Worm (Caenorhabditis elegans) whole organism, L3 larva: Measurements from ENCODE around the gene plc-1.

ENCODE experiments used
- R02D3.7 ChIP-seq: fragments of 150-350 bp; optimal IDR thresholded peaks from 2 replicates; lab custom pipeline; 2014; ENCODE audit warnings: missing biosample characterization, missing genetic modification characterization
- ZK546.5 ChIP-seq: sonication (generic microtip); optimal IDR thresholded peaks from 2 replicates; lab custom pipeline; 2017; ENCODE audit warnings: missing biosample characterization, missing genetic modification characterization
- ceh-28 ChIP-seq: fragments of 150-350 bp; optimal IDR thresholded peaks from 2 replicates; lab custom pipeline; 2014; ENCODE audit warnings: missing biosample characterization, missing genetic modification reagents, missing genetic modification characterization
- daf-12 ChIP-seq: fragments of 150-350 bp; optimal IDR thresholded peaks from 2 replicates; lab custom pipeline; 2014; ENCODE audit warnings: missing biosample characterization, missing genetic modification reagents, missing genetic modification characterization
- egl-27 ChIP-seq: sonication (generic microtip); optimal IDR thresholded peaks from 4 replicates; lab custom pipeline; 2017; ENCODE audit warnings: missing biosample characterization, missing genetic modification reagents, missing genetic modification characterization
- egl-5 ChIP-seq: fragments of 150-350 bp; optimal IDR thresholded peaks from 2 replicates; lab custom pipeline; 2017; ENCODE audit warnings: missing biosample characterization, missing genetic modification reagents, missing genetic modification characterization, inconsistent platforms
- elt-2 ChIP-seq: sonication (generic microtip); optimal IDR thresholded peaks from 2 replicates; lab custom pipeline; 2016; ENCODE audit warnings: missing genetic modification reagents, mild to moderate bottlenecking, missing genetic modification characterization, missing compliant biosample characterization
- elt-3 ChIP-seq, 3 experiments: fragments of 150-350 bp in 1 of 3; sonication (generic microtip) in 2 of 3; optimal IDR thresholded peaks; 2 replicates in 2 of 3; 4 replicates in 1 of 3; lab custom pipeline; 2014 to 2017; ENCODE audit warnings: missing biosample characterization in 3 of 3, missing genetic modification characterization in 3 of 3
- eor-1 ChIP-seq, 2 experiments: fragments of 150-350 bp; optimal IDR thresholded peaks; 2 replicates each; lab custom pipeline; 2014 to 2018; ENCODE audit warnings: missing biosample characterization in 2 of 2, missing genetic modification characterization in 2 of 2
- fkh-10 ChIP-seq: sonication (generic microtip); optimal IDR thresholded peaks from 2 replicates; lab custom pipeline; 2017; ENCODE audit warnings: missing biosample characterization, missing genetic modification reagents, missing genetic modification characterization
- fos-1 ChIP-seq: fragments of 150-350 bp; optimal IDR thresholded peaks from 2 replicates; lab custom pipeline; 2014; ENCODE audit warnings: missing biosample characterization, missing genetic modification characterization
- hmg-11 ChIP-seq: sonication (generic microtip); optimal IDR thresholded peaks from 2 replicates; lab custom pipeline; 2016; ENCODE audit warnings: missing genetic modification characterization, missing compliant biosample characterization
- jun-1 ChIP-seq: fragments of 150-350 bp; optimal IDR thresholded peaks from 2 replicates; lab custom pipeline; 2014; ENCODE audit warnings: missing biosample characterization, missing genetic modification reagents, missing genetic modification characterization
- lin-15B ChIP-seq: fragments of 150-350 bp; optimal IDR thresholded peaks from 2 replicates; lab custom pipeline; 2014; ENCODE audit warnings: missing biosample characterization, missing genetic modification characterization
- lin-39 ChIP-seq: fragments of 150-350 bp; optimal IDR thresholded peaks from 2 replicates; lab custom pipeline; 2018; ENCODE audit warnings: missing biosample characterization, missing genetic modification reagents, missing genetic modification characterization
- lsy-12 ChIP-seq: sonication (generic microtip); optimal IDR thresholded peaks from 2 replicates; lab custom pipeline; 2016; ENCODE audit warnings: mild to moderate bottlenecking, missing genetic modification characterization, missing compliant biosample characterization
- mdl-1 ChIP-seq: fragments of 150-350 bp; optimal IDR thresholded peaks from 2 replicates; lab custom pipeline; 2014; ENCODE audit warnings: missing biosample characterization, missing genetic modification characterization
- mml-1 ChIP-seq: fragments of 150-350 bp; sonication (generic microtip); optimal IDR thresholded peaks from 3 replicates; lab custom pipeline; 2014; ENCODE audit warnings: missing biosample characterization, missing genetic modification characterization
- nfya-1 ChIP-seq: sonication (generic microtip); optimal IDR thresholded peaks from 2 replicates; lab custom pipeline; 2017; ENCODE audit warnings: missing genetic modification characterization, mild to moderate bottlenecking, missing compliant biosample characterization, antibody characterized with exemption, moderate library complexity; ENCODE audit not compliant: insufficient read depth
- nhr-11 ChIP-seq: fragments of 150-350 bp; optimal IDR thresholded peaks from 2 replicates; lab custom pipeline; 2014; ENCODE audit warnings: missing biosample characterization, missing genetic modification characterization
- nhr-23 ChIP-seq: fragments of 150-350 bp; optimal IDR thresholded peaks from 2 replicates; lab custom pipeline; 2014; ENCODE audit warnings: missing biosample characterization, missing genetic modification reagents, missing genetic modification characterization
- nhr-237 ChIP-seq: fragments of 150-350 bp; optimal IDR thresholded peaks from 2 replicates; lab custom pipeline; 2014; ENCODE audit warnings: missing biosample characterization, missing genetic modification characterization
- nhr-25 ChIP-seq: sonication (generic microtip); optimal IDR thresholded peaks from 2 replicates; lab custom pipeline; 2017; ENCODE audit warnings: missing biosample characterization, missing genetic modification characterization
- nhr-28 ChIP-seq: fragments of 150-350 bp; optimal IDR thresholded peaks from 2 replicates; lab custom pipeline; 2014; ENCODE audit warnings: missing biosample characterization, missing genetic modification characterization
- nhr-43 ChIP-seq: sonication (generic microtip); optimal IDR thresholded peaks from 2 replicates; lab custom pipeline; 2016; ENCODE audit warnings: mild to moderate bottlenecking, missing genetic modification characterization, missing compliant biosample characterization; ENCODE audit not compliant: poor library complexity, severe bottlenecking
- nhr-77 ChIP-seq: fragments of 150-350 bp; optimal IDR thresholded peaks from 2 replicates; lab custom pipeline; 2014; ENCODE audit warnings: missing biosample characterization, missing genetic modification characterization
- pha-4 ChIP-seq: fragments of 150-350 bp; optimal IDR thresholded peaks from 2 replicates; lab custom pipeline; 2014; ENCODE audit warnings: missing biosample characterization, missing genetic modification reagents, missing genetic modification characterization
- pqm-1 ChIP-seq: fragments of 150-350 bp; optimal IDR thresholded peaks from 2 replicates; lab custom pipeline; 2017; ENCODE audit warnings: missing biosample characterization, missing genetic modification characterization, inconsistent platforms
- skn-1 ChIP-seq: fragments of 150-350 bp; optimal IDR thresholded peaks from 2 replicates; lab custom pipeline; 2014; ENCODE audit warnings: missing biosample characterization, missing genetic modification characterization
- snpc-4 ChIP-seq: fragments of 150-350 bp; optimal IDR thresholded peaks from 2 replicates; lab custom pipeline; 2014; ENCODE audit warnings: missing biosample characterization, missing genetic modification characterization
- unc-39 ChIP-seq: sonication (generic microtip); optimal IDR thresholded peaks from 4 replicates; lab custom pipeline; 2017; ENCODE audit warnings: missing biosample characterization, missing genetic modification characterization
- unc-62 ChIP-seq: fragments of 150-350 bp; sonication (generic microtip); optimal IDR thresholded peaks from 4 replicates; lab custom pipeline; 2014; ENCODE audit warnings: missing biosample characterization, missing genetic modification reagents, missing genetic modification characterization
- zag-1 ChIP-seq: fragments of 150-350 bp; optimal IDR thresholded peaks from 2 replicates; lab custom pipeline; 2014; ENCODE audit warnings: missing biosample characterization, missing genetic modification characterization

Gene plc-1

DNA sequence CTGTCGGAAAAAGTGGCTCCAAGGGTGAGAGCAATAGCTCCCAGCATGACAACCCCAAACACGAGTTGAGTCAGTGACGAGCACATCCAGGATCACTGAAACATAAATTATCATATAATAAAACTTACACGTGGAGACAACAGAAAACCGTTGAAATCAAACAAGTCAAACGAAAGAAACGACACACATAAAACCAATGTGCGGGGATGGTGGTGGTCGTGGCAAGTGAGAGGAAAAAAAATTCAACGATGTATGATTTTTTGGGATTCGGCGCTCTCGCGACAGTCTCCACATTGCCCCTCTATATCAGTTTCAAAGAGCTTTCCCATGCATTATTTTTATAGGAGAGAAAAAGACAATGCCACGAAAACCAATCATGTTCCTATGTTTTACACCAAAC lies 54.6 kb downstream of the plc-1 start, which contains the start of gene clc-4:
TSS of gene clc-4 (minus strand) at position 101 of the 400 bp plus-strand sequence.
- TF ChIP-seq unc-39 (tag; lab: Kevin White, UChicago) (no peak), mml-1 (no peak), elt-2 (tag; lab: Kevin White, UChicago) (no peak), nhr-77 (tag; lab: Kevin White, UChicago) (no peak), nhr-23 (no peak), fos-1 (tag; lab: Kevin White, UChicago) (no peak), fkh-10 (no peak), pha-4 (tag; lab: Kevin White, UChicago) (no peak), ceh-28 (tag; lab: Kevin White, UChicago) (no peak), eor-1 (tag; optimal IDR thresholded peaks at IDR 0.05; lab: Kevin White, UChicago) (no peak), nhr-43 (tag; lab: Kevin White, UChicago) (no peak), ZK546.5 (no peak), nhr-11 (no peak)

DNA sequence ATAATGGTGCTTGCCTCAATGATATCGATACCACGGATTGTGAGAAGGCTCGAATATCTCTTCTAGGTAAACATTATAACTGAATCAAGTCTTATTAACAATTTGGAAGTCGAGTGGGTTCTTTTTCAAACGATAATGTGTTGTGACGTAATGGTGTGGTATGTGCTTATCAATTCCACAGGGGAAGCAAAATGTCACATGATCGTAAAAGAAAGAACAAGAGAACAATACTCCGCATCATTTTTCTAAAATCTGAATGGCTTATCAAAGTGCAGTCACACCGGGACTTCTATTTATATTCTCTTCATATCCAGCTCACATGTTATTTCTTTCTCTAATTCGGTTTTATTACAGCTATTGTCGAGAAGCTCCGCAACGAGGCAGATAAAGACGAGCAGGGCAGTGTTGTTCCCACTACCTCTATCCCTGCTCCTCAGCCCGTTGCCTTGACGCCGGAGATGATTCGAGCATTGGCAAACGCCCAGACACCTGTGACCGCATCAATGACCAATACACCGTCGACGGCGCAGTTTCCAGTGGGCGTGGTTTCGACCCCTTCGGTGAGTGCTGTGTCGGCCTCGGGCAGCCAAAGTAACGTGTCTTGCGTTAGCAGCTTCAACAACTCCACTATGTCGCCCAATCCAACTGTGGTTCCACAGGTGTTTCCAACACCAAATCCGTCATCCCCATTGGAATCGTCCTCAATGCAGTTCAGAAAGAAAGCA lies 57.7 kb downstream of the plc-1 start:
- TF ChIP-seq skn-1 = no peak
- TF ChIP-seq elt-2 (tag; lab: Kevin White, UChicago) = peak; percentile 75
- TF ChIP-seq daf-12 (tag; lab: Kevin White, UChicago) = no peak
- no peak for TF ChIP-seq nhr-77 (tag; lab: Kevin White, UChicago)
- TF ChIP-seq pha-4 (tag; lab: Kevin White, UChicago) = no peak
- TF ChIP-seq pqm-1 (tag; lab: Kevin White, UChicago) = peak; percentile 53
- TF ChIP-seq jun-1 (tag; lab: Kevin White, UChicago) = peak; percentile 48
- TF ChIP-seq mml-1 = no peak
- TF ChIP-seq unc-62 = no peak
- no peak for TF ChIP-seq fos-1 (tag; lab: Kevin White, UChicago)
- TF ChIP-seq nhr-23 = no peak
- no peak for TF ChIP-seq mdl-1 (tag; lab: Kevin White, UChicago)
- no peak for TF ChIP-seq ceh-28 (tag; lab: Kevin White, UChicago)
- no peak for TF ChIP-seq zag-1 (tag; lab: Kevin White, UChicago)
- no peak for TF ChIP-seq nhr-11

DNA sequence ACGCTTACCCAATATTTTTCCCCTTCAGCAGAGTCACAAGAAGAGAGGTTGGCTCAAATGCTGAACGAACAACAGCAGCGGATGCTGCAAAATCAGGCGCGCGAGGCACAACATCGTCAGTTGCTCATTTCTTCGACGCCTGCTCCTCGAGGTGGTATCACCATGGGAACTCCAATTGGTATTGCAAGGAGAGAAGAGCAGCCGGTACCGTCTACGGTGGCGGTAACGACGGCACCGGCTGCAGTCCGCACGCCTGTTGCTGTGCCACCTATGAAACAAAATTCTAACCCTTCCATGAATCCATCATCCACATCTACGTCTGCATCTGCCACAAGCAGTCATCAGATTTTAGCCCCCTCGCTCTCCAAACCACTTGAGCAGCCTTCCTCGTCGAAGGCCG lies 63.6 kb downstream of the plc-1 start:
- TF ChIP-seq daf-12 (tag; lab: Kevin White, UChicago) (no peak), elt-2 (tag; lab: Kevin White, UChicago) (peak; percentile 9)

DNA sequence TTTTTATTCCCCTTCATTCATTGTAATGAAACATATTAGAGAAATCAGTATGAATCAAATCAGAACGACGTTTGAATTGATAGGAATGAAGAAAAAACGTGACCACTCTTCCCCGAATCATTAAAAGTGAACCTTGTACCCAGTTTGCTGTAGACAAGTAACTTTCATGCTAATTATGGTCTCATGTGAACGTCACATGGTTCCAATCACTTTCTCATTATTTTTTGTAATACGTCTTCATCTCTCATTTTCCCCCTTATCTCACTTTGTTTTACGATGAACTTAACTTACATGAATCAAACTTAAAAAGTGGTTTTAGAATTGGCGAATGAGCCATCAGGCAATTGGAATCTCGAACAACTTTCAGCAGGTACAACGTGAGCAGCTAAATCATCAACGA lies 65.7 kb downstream of the plc-1 start:
- TF ChIP-seq hmg-11 (tag; lab: Kevin White, UChicago) (no peak), pqm-1 (tag; lab: Kevin White, UChicago) (peak; percentile 12), ceh-28 (tag; lab: Kevin White, UChicago) (no peak), nhr-43 (tag; lab: Kevin White, UChicago) (peak; percentile 88), nhr-25 (tag; lab: Kevin White, UChicago) (peak; percentile 68), nhr-23 (peak; percentile 66), lin-15B (tag; lab: Kevin White, UChicago) (no peak)

DNA sequence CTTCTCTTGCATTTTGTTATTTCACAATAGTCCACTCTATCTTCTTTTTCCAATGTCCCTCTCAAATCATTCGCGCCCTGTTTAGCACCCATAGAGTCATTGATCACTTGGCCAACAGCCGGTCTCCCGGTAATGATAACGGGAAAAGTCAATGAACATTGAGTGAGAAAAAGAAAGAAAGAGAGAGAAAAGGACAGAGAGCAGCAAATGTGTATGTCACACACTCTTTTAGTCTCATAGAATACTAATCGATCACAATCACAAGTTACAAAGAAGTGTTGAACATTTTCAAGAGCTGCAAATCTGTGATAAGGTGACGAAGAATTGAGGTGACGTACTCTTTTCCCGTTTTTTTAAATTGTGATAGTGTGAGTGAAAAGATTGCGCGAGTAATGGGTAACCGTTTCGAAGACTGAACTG lies 66.3 kb downstream of the plc-1 start:
- TF ChIP-seq elt-3 (tag; optimal IDR thresholded peaks at IDR 0.05; lab: Kevin White, UChicago) = peak in 1 of 3 experiments; percentile 80
- peak; percentile 50 for TF ChIP-seq nhr-25 (tag; lab: Kevin White, UChicago)
- peak; percentile 68 for TF ChIP-seq nfya-1
- peak; percentile 65 for TF ChIP-seq lin-39 (tag; lab: Kevin White, UChicago)
- peak; percentile 40 for TF ChIP-seq R02D3.7 (tag; lab: Kevin White, UChicago)
- TF ChIP-seq lsy-12 (tag; lab: Kevin White, UChicago) = peak; percentile 30
- peak; percentile 74 for TF ChIP-seq nhr-23
- peak; percentile 93 for TF ChIP-seq elt-2 (tag; lab: Kevin White, UChicago)
- TF ChIP-seq egl-5 (tag; lab: Kevin White, UChicago) = peak; percentile 90
- peak; percentile 59 for TF ChIP-seq nhr-43 (tag; lab: Kevin White, UChicago)
- TF ChIP-seq unc-62 = peak; percentile 28
- TF ChIP-seq snpc-4 (tag; lab: Kevin White, UChicago) = no peak
- no peak for TF ChIP-seq nhr-28 (tag; lab: Kevin White, UChicago)
- TF ChIP-seq pqm-1 (tag; lab: Kevin White, UChicago) = peak; percentile 92
- no peak for TF ChIP-seq nhr-237 (tag; lab: Kevin White, UChicago)
- peak; percentile 78 for TF ChIP-seq jun-1 (tag; lab: Kevin White, UChicago)
- TF ChIP-seq ceh-28 (tag; lab: Kevin White, UChicago) = peak; percentile 80
- TF ChIP-seq egl-27 (tag; lab: Kevin White, UChicago) = peak; percentile 75
- peak; percentile 75 for TF ChIP-seq pha-4 (tag; lab: Kevin White, UChicago)
- TF ChIP-seq nhr-77 (tag; lab: Kevin White, UChicago) = no peak
